Fruit fly (Drosophila melanogaster) whole organism, embryonic: ENCODE data around the gene CG6961.

Experiments used
- Bdp1 ChIP-seq: fragments of 200-800 bp; sonication (Bioruptor generic); optimal IDR thresholded peaks from 3 replicates; lab custom pipeline; 2016; ENCODE audit warnings: missing biosample characterization, missing genetic modification characterization
- CG10209 ChIP-seq: fragments of 200-800 bp; sonication (Bioruptor generic); optimal IDR thresholded peaks from 3 replicates; lab custom pipeline; 2017; ENCODE audit warnings: missing biosample characterization, mild to moderate bottlenecking, missing genetic modification characterization, missing genetic modification reagents
- CG10462 ChIP-seq: fragments of 200-800 bp; sonication (Bioruptor generic); optimal IDR thresholded peaks from 2 replicates; lab custom pipeline; 2016; ENCODE audit warnings: missing biosample characterization, missing genetic modification characterization
- CG10654 ChIP-seq: fragments of 200-800 bp; sonication (Bioruptor generic); optimal IDR thresholded peaks from 2 replicates; lab custom pipeline; 2016; ENCODE audit warnings: missing biosample characterization, missing genetic modification characterization
- CG11093 ChIP-seq: fragments of 200-800 bp; sonication (Bioruptor generic); IDR thresholded peaks from 3 replicates; pipeline ENCODE4 v1.3.6; 2022; ENCODE audit warnings: missing biosample characterization, missing genetic modification characterization
- CG11456 ChIP-seq: fragments of 200-800 bp; sonication (Bioruptor generic); IDR thresholded peaks from 3 replicates; pipeline ENCODE4 v1.3.6; 2022; ENCODE audit warnings: missing biosample characterization, missing genetic modification characterization
- CG12071 ChIP-seq: fragments of 200-800 bp; sonication (Bioruptor generic); optimal IDR thresholded peaks from 3 replicates; lab custom pipeline; 2018; ENCODE audit warnings: missing biosample characterization, mild to moderate bottlenecking, missing genetic modification characterization
- CG12391 ChIP-seq: fragments of 200-800 bp; sonication (Bioruptor generic); optimal IDR thresholded peaks from 3 replicates; lab custom pipeline; 2018; ENCODE audit warnings: missing biosample characterization, mild to moderate bottlenecking, missing genetic modification characterization, moderate library complexity
- CG15696 ChIP-seq: fragments of 200-800 bp; sonication (Bioruptor generic); optimal IDR thresholded peaks from 2 replicates; lab custom pipeline; 2019; ENCODE audit warnings: missing biosample characterization, mild to moderate bottlenecking, missing genetic modification characterization, moderate library complexity
- CG16863 ChIP-seq: fragments of 200-800 bp; sonication (Bioruptor generic); optimal IDR thresholded peaks from 3 replicates; lab custom pipeline; 2016; ENCODE audit warnings: missing biosample characterization, missing genetic modification characterization
- CG17186 ChIP-seq: fragments of 200-800 bp; sonication (Bioruptor generic); optimal IDR thresholded peaks from 3 replicates; lab custom pipeline; 2017; ENCODE audit warnings: missing biosample characterization, missing genetic modification reagents, missing genetic modification characterization
- CG17361 ChIP-seq: fragments of 200-800 bp; sonication (Bioruptor generic); IDR thresholded peaks from 3 replicates; pipeline ENCODE4 v1.3.6; 2022; ENCODE audit warnings: missing biosample characterization, missing genetic modification characterization
- CG2199 ChIP-seq: fragments of 200-800 bp; sonication (Bioruptor generic); IDR thresholded peaks from 3 replicates; pipeline ENCODE4 v1.3.6; 2022; ENCODE audit warnings: missing biosample characterization, missing genetic modification characterization
- CG32767 ChIP-seq: fragments of 200-800 bp; sonication (Bioruptor generic); IDR thresholded peaks from 2 replicates; pipeline ENCODE4 v1.3.6; 2022; ENCODE audit warnings: missing biosample characterization, missing genetic modification characterization
- CG3407 ChIP-seq: fragments of 200-800 bp; sonication (Bioruptor generic); optimal IDR thresholded peaks from 2 replicates; lab custom pipeline; 2018; ENCODE audit warnings: missing biosample characterization, mild to moderate bottlenecking, missing genetic modification characterization
- CG43689 ChIP-seq: fragments of 200-800 bp; sonication (Bioruptor generic); IDR thresholded peaks from 2 replicates; pipeline ENCODE4 v1.3.6; 2022; ENCODE audit warnings: missing biosample characterization, missing genetic modification characterization
- CG4820 ChIP-seq: fragments of 200-800 bp; sonication (Bioruptor generic); optimal IDR thresholded peaks from 3 replicates; lab custom pipeline; 2016; ENCODE audit warnings: missing biosample characterization, missing genetic modification characterization
- CG6654 ChIP-seq: fragments of 200-800 bp; sonication (Bioruptor generic); optimal IDR thresholded peaks from 2 replicates; lab custom pipeline; 2017; ENCODE audit warnings: missing biosample characterization, mild to moderate bottlenecking, missing genetic modification characterization
- CG8281 ChIP-seq: fragments of 200-800 bp; sonication (Bioruptor generic); optimal IDR thresholded peaks from 2 replicates; lab custom pipeline; 2018; ENCODE audit warnings: missing biosample characterization, mild to moderate bottlenecking, missing genetic modification characterization, moderate library complexity
- CG8924 ChIP-seq: fragments of 200-800 bp; optimal IDR thresholded peaks from 3 replicates; lab custom pipeline; 2019; ENCODE audit warnings: missing biosample characterization, mild to moderate bottlenecking, missing genetic modification characterization, moderate library complexity
- Dbx ChIP-seq: fragments of 200-800 bp; sonication (Bioruptor generic); IDR thresholded peaks from 3 replicates; pipeline ENCODE4 v1.3.6; 2022; ENCODE audit warnings: missing biosample characterization, missing genetic modification characterization
- Ets65A ChIP-seq: fragments of 200-800 bp; sonication (Bioruptor generic); peaks from one replicate; lab custom pipeline; 2016; ENCODE audit warnings: missing biosample characterization, missing genetic modification characterization
- Hr78 ChIP-seq, 2 experiments: fragments of 200-800 bp in 1 of 2; fragments of >200 bp in 1 of 2; sonication (Bioruptor generic) in 1 of 2; optimal IDR thresholded peaks; 2 replicates each; lab custom pipeline; 2017 to 2019; ENCODE audit warnings: missing biosample characterization in 2 of 2, missing genetic modification characterization in 2 of 2, mild to moderate bottlenecking in 1 of 2, moderate library complexity in 1 of 2
- NC2β ChIP-seq: fragments of 200-800 bp; sonication (Bioruptor generic); optimal IDR thresholded peaks from 2 replicates; lab custom pipeline; 2016; ENCODE audit warnings: missing biosample characterization, missing genetic modification characterization
- NFAT ChIP-seq: fragments of 200-800 bp; sonication (Bioruptor generic); IDR thresholded peaks from 2 replicates; pipeline ENCODE4 v1.3.6; 2022; ENCODE audit warnings: missing biosample characterization, missing genetic modification characterization
- Nf-YB ChIP-seq: fragments of 200-800 bp; sonication (Bioruptor generic); optimal IDR thresholded peaks from 3 replicates; lab custom pipeline; 2019; ENCODE audit warnings: missing biosample characterization, mild to moderate bottlenecking, missing genetic modification characterization, moderate library complexity
- Pdp1 ChIP-seq, 2 experiments: fragments of 200-800 bp; sonication (Bioruptor generic); optimal IDR thresholded peaks; 3 replicates each; lab custom pipeline; 2016; ENCODE audit warnings: missing biosample characterization in 2 of 2, missing genetic modification characterization in 2 of 2, mild to moderate bottlenecking in 1 of 2, moderate library complexity in 1 of 2
- Scr ChIP-seq: fragments of 200-800 bp; sonication (Bioruptor generic); IDR thresholded peaks from 2 replicates; pipeline ENCODE4 v1.3.6; 2022; ENCODE audit warnings: missing biosample characterization, missing genetic modification characterization; ENCODE audit not compliant: partially characterized antibody
- Spps ChIP-seq: fragments of 200-800 bp; sonication (Bioruptor generic); optimal IDR thresholded peaks from 2 replicates; lab custom pipeline; 2018; ENCODE audit warnings: missing biosample characterization, mild to moderate bottlenecking, missing genetic modification characterization
- Xbp1 ChIP-seq: fragments of 200-800 bp; sonication (Bioruptor generic); optimal IDR thresholded peaks from 3 replicates; lab custom pipeline; 2016; ENCODE audit warnings: missing biosample characterization, mild to moderate bottlenecking, missing genetic modification characterization
- ase ChIP-seq: fragments of 200-800 bp; sonication (Bioruptor generic); IDR thresholded peaks from 3 replicates; pipeline ENCODE4 v1.3.6; 2022; ENCODE audit warnings: missing biosample characterization, missing genetic modification characterization
- bab2 ChIP-seq: fragments of 200-800 bp; sonication (Bioruptor generic); optimal IDR thresholded peaks from 2 replicates; lab custom pipeline; 2016; ENCODE audit warnings: missing biosample characterization, missing genetic modification characterization
- dmrt99B ChIP-seq: fragments of 200-800 bp; sonication (Bioruptor generic); optimal IDR thresholded peaks from 2 replicates; lab custom pipeline; 2018; ENCODE audit warnings: missing biosample characterization, mild to moderate bottlenecking, missing genetic modification characterization, moderate library complexity
- exex ChIP-seq: fragments of 200-800 bp; sonication (Bioruptor generic); optimal IDR thresholded peaks from 4 replicates; lab custom pipeline; 2018; ENCODE audit warnings: missing biosample characterization, mild to moderate bottlenecking, missing genetic modification characterization, moderate library complexity
- gem ChIP-seq: fragments of 200-800 bp; sonication (Bioruptor generic); optimal IDR thresholded peaks from 2 replicates; lab custom pipeline; 2019; ENCODE audit warnings: missing biosample characterization, mild to moderate bottlenecking, missing genetic modification characterization, moderate library complexity
- grau ChIP-seq: fragments of 200-800 bp; optimal IDR thresholded peaks from 3 replicates; lab custom pipeline; 2019; ENCODE audit warnings: missing biosample characterization, mild to moderate bottlenecking, missing genetic modification characterization, moderate library complexity
- gsb ChIP-seq: fragments of 200-800 bp; sonication (Bioruptor generic); IDR thresholded peaks from 2 replicates; pipeline ENCODE4 v1.3.6; 2022; ENCODE audit warnings: missing biosample characterization, missing genetic modification characterization
- hbn ChIP-seq: fragments of 200-800 bp; sonication (Bioruptor generic); IDR thresholded peaks from 2 replicates; pipeline ENCODE4 v1.3.6; 2022; ENCODE audit warnings: missing biosample characterization, missing genetic modification characterization; ENCODE audit not compliant: partially characterized antibody
- jing ChIP-seq: fragments of 200-800 bp; sonication (Bioruptor generic); optimal IDR thresholded peaks from 2 replicates; lab custom pipeline; 2018; ENCODE audit warnings: missing biosample characterization, mild to moderate bottlenecking, missing genetic modification characterization
- lmd ChIP-seq: fragments of 200-800 bp; sonication (Bioruptor generic); IDR thresholded peaks from 2 replicates; pipeline ENCODE4 v1.3.6; 2022; ENCODE audit warnings: missing biosample characterization, missing genetic modification characterization
- nmo ChIP-seq: fragments of 200-800 bp; sonication (Bioruptor generic); optimal IDR thresholded peaks from 2 replicates; lab custom pipeline; 2018; ENCODE audit warnings: missing biosample characterization, mild to moderate bottlenecking, missing genetic modification characterization, moderate library complexity
- oc ChIP-seq: fragments of 200-800 bp; sonication (Bioruptor generic); optimal IDR thresholded peaks from 2 replicates; lab custom pipeline; 2018; ENCODE audit warnings: missing biosample characterization, mild to moderate bottlenecking, missing genetic modification characterization, moderate library complexity
- org-1 ChIP-seq: fragments of 200-800 bp; sonication (Bioruptor generic); optimal IDR thresholded peaks from 2 replicates; lab custom pipeline; 2017; ENCODE audit warnings: missing biosample characterization, missing genetic modification characterization
- peb ChIP-seq: fragments of 200-800 bp; sonication (Bioruptor generic); IDR thresholded peaks from 2 replicates; pipeline ENCODE4 v1.3.6; 2022; ENCODE audit warnings: missing biosample characterization, missing genetic modification characterization
- sc ChIP-seq, 3 experiments: fragments of >200 bp in 2 of 3; fragments of 200-800 bp in 1 of 3; sonication (Bioruptor generic) in 1 of 3; optimal IDR thresholded peaks; 2 replicates in 2 of 3; 3 replicates in 1 of 3; lab custom pipeline; 2017; ENCODE audit warnings: mild to moderate bottlenecking in 1 of 3, missing biosample characterization in 1 of 3, missing genetic modification characterization in 1 of 3, missing genetic modification reagents in 1 of 3
- sr ChIP-seq: fragments of 200-800 bp; sonication (Bioruptor generic); IDR thresholded peaks from 3 replicates; pipeline ENCODE4 v1.3.6; 2022; ENCODE audit warnings: missing biosample characterization, missing genetic modification characterization
- tll ChIP-seq, 2 experiments: fragments of 200-800 bp in 1 of 2; fragments of >200 bp in 1 of 2; sonication (Bioruptor generic) in 1 of 2; optimal IDR thresholded peaks; 2 replicates each; lab custom pipeline; 2017 to 2019; ENCODE audit warnings: missing biosample characterization in 2 of 2, missing genetic modification characterization in 2 of 2, mild to moderate bottlenecking in 1 of 2, moderate library complexity in 1 of 2
- zf30C ChIP-seq: fragments of 200-800 bp; sonication (Bioruptor generic); optimal IDR thresholded peaks from 3 replicates; lab custom pipeline; 2018; ENCODE audit warnings: missing biosample characterization, mild to moderate bottlenecking, missing genetic modification characterization

CG6961 gene

DNA sequence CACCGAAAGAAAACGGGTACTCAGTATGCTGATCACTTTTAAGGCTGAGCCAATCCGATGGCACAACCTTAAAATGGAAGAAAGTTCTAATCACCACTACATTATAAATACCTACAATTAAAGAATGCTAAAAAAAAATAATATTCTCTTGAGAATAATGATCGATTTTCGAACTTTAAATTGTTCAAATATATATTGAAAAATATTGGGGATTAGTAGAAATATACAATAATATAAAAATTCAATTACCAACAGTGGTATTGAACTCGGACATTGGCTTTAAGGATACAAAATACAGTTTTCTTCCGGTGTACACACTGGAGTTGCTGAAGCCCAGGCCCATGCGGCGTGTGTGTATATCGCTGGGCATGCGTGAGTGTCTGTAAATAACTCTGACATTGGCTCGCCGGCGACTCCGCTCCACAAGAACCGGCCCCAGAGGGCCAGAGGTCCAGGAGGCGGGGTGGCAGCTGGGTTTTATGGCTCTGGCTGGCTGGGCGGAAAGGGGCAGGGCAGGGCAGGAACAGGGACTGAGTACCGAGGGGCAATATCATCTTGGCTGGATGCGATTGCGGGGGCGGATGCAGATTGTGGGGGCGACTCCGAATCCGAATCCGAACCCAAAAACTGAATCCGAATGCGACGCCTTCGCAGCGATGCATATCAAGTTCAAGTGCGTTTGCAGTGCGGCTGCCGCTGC is 12.0 kb downstream of the CG6961 start (continued):
- TF ChIP-seq CG3407 (GFP tag; lab: Kevin White, UChicago) (peak; percentile 61), Hr78 (GFP tag; optimal IDR thresholded peaks at IDR 0.05; lab: Kevin White, UChicago) (peak in 1 of 2 experiments; percentile 42), sc (optimal IDR thresholded peaks at IDR 0.05; lab: Kevin White, UChicago) (no peak), sc (GFP tag; optimal IDR thresholded peaks at IDR 0.05; lab: Kevin White, UChicago) (peak; percentile 63), CG17186 (GFP tag; lab: Kevin White, UChicago) (no peak), gsb (GFP tag; lab: Robert Waterston, UW) (no peak), CG12391 (peak; percentile 81), Dbx (GFP tag; lab: Robert Waterston, UW) (no peak), CG11456 (GFP tag; lab: Robert Waterston, UW) (no peak), CG16863 (no peak), Bdp1 (peak; percentile 15), Spps (tag; lab: Kevin White, UChicago) (peak; percentile 52), sr (GFP tag; lab: Robert Waterston, UW) (0 out of 3 replicates have a peak, but pooled peaks have one; percentile 46), CG15696 (peak; percentile 46), dmrt99B (tag; lab: Kevin White, UChicago) (peak; percentile 76), nmo (GFP tag; lab: Kevin White, UChicago) (peak; percentile 89), bab2 (GFP tag; lab: Kevin White, UChicago) (peak; percentile 0), Nf-YB (peak; percentile 62), CG17361 (GFP tag; lab: Robert Waterston, UW) (peak; percentile 87), CG2199 (no peak), tll (GFP tag; optimal IDR thresholded peaks at IDR 0.05; lab: Kevin White, UChicago) (no peak), CG12071 (no peak), gem (peak; percentile 87), CG4820 (GFP tag; lab: Kevin White, UChicago) (peak; percentile 35), CG10462 (GFP tag; lab: Kevin White, UChicago) (peak; percentile 43), Ets65A (GFP tag; lab: Kevin White, UChicago) (peak; percentile 27), lmd (GFP tag; lab: Robert Waterston, UW) (peak; percentile 49; the same call in 1 of the 2 replicates), oc (tag; lab: Kevin White, UChicago) (no peak), Pdp1 (GFP tag; optimal IDR thresholded peaks at IDR 0.05; lab: Kevin White, UChicago) (peak in 1 of 2 experiments; percentile 19), hbn (GFP tag; lab: Robert Waterston, UW) (no peak), CG8924 (peak; percentile 73), org-1 (peak; percentile 48), Xbp1 (GFP tag; lab: Kevin White, UChicago) (peak; percentile 58), CG43689 (GFP tag; lab: Robert Waterston, UW) (no peak), NFAT (GFP tag; lab: Robert Waterston, UW) (no peak), jing (GFP tag; lab: Kevin White, UChicago) (peak; percentile 45), peb (GFP tag; lab: Robert Waterston, UW) (peak; percentile 5; the same call in 1 of the 2 replicates), exex (no peak), CG10654 (GFP tag; lab: Kevin White, UChicago) (peak; percentile 47), CG10209 (GFP tag; lab: Kevin White, UChicago) (peak; percentile 51), ase (GFP tag; lab: Robert Waterston, UW) (no peak), CG8281 (tag; lab: Kevin White, UChicago) (peak; percentile 5), Scr (GFP tag; lab: Robert Waterston, UW) (no peak), CG11093 (GFP tag; lab: Robert Waterston, UW) (0 out of 3 replicates have a peak, but pooled peaks have one; percentile 12), NC2β (GFP tag; lab: Kevin White, UChicago) (no peak), CG32767 (0 out of 2 replicates have a peak, but pooled peaks have one; percentile 19), zf30C (peak; percentile 73), grau (tag; lab: Kevin White, UChicago) (peak; percentile 72), CG6654 (GFP tag; lab: Kevin White, UChicago) (no peak)
